Worm (Caenorhabditis elegans): Measurements from ENCODE around the gene ins-12.
A peak's percentile ranks its signal among the peaks of the same experiment; 100 is the strongest.

Gene ins-12

DNA sequence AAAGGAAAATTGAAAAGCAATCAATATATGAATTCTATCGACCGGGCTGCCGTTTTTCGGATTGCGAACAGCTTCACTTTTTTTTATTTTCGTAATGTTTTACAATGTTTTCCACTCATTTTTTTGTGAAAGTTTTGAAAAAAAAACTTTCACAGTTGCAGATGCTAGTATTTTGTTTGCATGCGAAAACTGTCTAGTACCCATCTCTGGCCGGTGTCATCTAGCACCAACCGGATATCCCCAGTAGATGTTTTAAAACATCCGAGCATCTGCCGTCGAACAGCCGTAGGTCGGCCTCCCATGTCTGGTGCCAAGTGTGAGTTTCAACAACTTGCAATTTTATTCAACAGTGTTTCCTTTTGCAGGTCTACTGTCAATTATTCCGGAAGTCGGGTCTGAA, 33.0 kb upstream of the ins-12 start, which contains the start of gene ZK177.12:
Gene ZK177.12, plus strand, starts transcription at position 301 of the 400 bp plus-strand sequence.
- TF ChIP-seq Y95B8A.8 (GFP tag; IDR thresholded peaks at IDR 0.05) (no peak), ekl-4 (GFP tag; IDR thresholded peaks at IDR 0.05) (no peak), chd-7 (tag; optimal IDR thresholded peaks at IDR 0.05) (no peak), xnd-1 (tag; optimal IDR thresholded peaks at IDR 0.05) (no peak), cebp-1 (GFP tag; IDR thresholded peaks at IDR 0.05) (no peak), cebp-1 (tag; optimal IDR thresholded peaks at IDR 0.05) (no peak), ztf-26 (tag; optimal IDR thresholded peaks at IDR 0.05) (no peak), mxl-1 (tag; optimal IDR thresholded peaks at IDR 0.05) (no peak), rec-8 (tag; optimal IDR thresholded peaks at IDR 0.05) (no peak), F23B12.7 (tag; optimal IDR thresholded peaks at IDR 0.05; ENCODE audit: insufficient read depth) (no peak), nhr-80 (tag; optimal IDR thresholded peaks at IDR 0.05) (no peak), bed-2 (GFP tag; IDR thresholded peaks at IDR 0.05) (no peak), attf-3 (GFP tag; conservative IDR thresholded peaks at IDR 0.05) (no peak), madf-8 (GFP tag; conservative IDR thresholded peaks at IDR 0.05) (no peak)

DNA sequence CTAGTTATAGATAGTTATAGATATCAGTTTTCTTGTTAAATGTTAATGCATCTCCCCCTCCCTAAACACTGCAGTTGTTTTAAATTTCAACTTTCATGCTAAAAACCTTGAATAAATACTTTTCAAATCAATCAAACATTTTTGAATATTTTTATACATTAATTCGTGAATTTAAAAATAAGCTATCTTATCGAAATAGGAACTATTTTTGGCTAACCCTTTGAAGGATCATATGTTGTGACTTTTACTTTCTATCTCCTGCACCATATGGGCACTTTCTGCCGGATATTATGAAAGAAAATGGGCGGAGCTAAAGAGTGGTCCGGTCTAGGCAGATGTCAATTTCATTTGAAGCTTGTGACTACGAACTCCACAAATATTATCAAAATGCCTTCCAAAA, 31.8 kb upstream of the ins-12 start, which contains the start of gene ZK177.11:
Gene ZK177.11, plus strand, starts transcription at position 301 of the 400 bp plus-strand sequence.
- TF ChIP-seq F33H1.4 (GFP tag; IDR thresholded peaks at IDR 0.05) = no peak
- no peak for TF ChIP-seq unc-130 (GFP tag; optimal IDR thresholded peaks at IDR 0.05)
- no peak for TF ChIP-seq die-1 (tag; optimal IDR thresholded peaks at IDR 0.05)

DNA sequence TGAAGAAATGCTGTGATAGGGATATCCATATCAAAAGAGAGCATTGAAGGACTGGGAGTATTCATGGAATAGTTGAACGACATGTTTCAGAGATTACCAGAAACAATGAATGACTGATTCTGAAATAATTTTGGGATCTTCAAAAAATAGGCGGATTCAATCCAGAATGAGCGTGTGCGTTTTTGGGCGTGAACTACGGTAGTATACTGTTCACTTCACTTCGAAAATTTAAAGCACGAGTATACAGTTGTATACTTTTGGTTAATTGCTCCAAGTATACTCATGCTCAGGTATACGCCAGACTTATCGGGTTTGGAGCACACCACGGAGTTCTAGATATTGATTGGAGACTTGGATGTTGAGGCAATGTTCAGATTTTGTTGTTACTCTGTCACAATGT, 29.1 kb upstream of the ins-12 start, which contains the start of gene tbx-35:
Gene tbx-35, minus strand, starts transcription at position 101 of the 400 bp plus-strand sequence.
- TF ChIP-seq let-607 (tag; optimal IDR thresholded peaks at IDR 0.05) (no peak), ceh-91 (GFP tag; IDR thresholded peaks at IDR 0.05) (no peak), attf-3 (GFP tag; conservative IDR thresholded peaks at IDR 0.05) (no peak), F57A8.1 (GFP tag; optimal IDR thresholded peaks at IDR 0.05) (no peak), bed-1 (GFP tag; IDR thresholded peaks at IDR 0.05) (no peak)

DNA sequence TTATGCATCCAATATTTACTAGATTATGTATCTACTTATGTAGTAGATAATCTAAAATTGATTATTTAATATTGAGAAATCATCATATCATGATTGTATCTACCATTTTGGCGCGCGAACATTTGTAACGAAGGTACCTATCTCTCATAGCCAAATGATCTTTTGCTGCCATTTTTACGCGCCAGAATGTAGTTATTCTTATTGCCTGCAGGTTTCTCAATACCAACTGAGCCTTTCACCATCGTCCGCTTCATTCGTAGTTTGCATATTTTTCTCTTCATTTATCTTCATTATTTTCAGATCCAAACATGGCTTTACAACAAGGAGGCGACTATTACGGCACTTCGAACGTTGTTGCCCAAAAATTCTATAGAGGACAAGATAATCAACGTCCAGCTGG, 26.6 kb upstream of the ins-12 start, which contains the start of gene ZK177.1:
Gene ZK177.1, plus strand, starts transcription at position 301 of the 400 bp plus-strand sequence.
- TF ChIP-seq let-526 (GFP tag; IDR thresholded peaks at IDR 0.05) (no peak), efl-1 (GFP tag; optimal IDR thresholded peaks at IDR 0.05) (peak; percentile 13)

DNA sequence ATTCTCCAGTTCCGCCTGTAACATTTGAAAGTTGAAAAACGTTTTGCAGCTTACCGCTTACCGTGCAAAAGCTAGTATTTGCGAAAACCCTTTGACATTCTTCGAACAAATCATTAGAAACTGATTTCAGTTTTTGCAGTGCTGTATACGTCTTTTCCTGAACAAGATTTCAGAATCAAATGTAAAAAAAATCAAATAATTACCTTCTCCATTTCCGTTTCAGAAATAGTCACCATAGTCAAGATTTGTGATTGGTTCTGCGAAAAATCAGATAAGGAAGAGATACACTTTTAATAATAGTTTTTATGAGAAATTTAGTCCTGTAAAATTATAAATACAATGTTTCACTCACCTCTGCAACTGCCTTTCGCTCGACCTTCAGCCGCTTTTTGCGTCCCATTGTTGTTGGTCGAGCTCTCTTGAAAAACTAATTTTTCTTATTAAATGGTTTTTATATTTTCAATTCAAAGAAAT, 22.5 kb upstream of the ins-12 start, which contains the start of gene C17C3.9:
Gene C17C3.9, minus strand, starts transcription at position 424 of the 474 bp plus-strand sequence.
- TF ChIP-seq mel-28 (tag; optimal IDR thresholded peaks at IDR 0.05; ENCODE audit: borderline replicate concordance) (no peak), rpc-1 (optimal IDR thresholded peaks at IDR 0.05) (no peak), rpc-1 (tag; optimal IDR thresholded peaks at IDR 0.05) (no peak), Y53F4B.3 (GFP tag; IDR thresholded peaks at IDR 0.05) (no peak), Y53G8AR.9 (GFP tag; conservative IDR thresholded peaks at IDR 0.05) (no peak), zfh-2 (GFP tag; conservative IDR thresholded peaks at IDR 0.05) (no peak), ztf-25 (GFP tag; IDR thresholded peaks at IDR 0.05) (no peak), rec-8 (tag; optimal IDR thresholded peaks at IDR 0.05) (no peak), lag-1 (GFP tag; IDR thresholded peaks at IDR 0.05) (no peak), lin-40 (tag; optimal IDR thresholded peaks at IDR 0.05) (no peak), madf-6 (GFP tag; IDR thresholded peaks at IDR 0.05) (no peak), lsy-27 (tag; optimal IDR thresholded peaks at IDR 0.05; ENCODE audit: borderline replicate concordance, insufficient read depth) (no peak), tlf-1 (GFP tag; optimal IDR thresholded peaks at IDR 0.05) (no peak), pha-4 (tag; optimal IDR thresholded peaks at IDR 0.05) (no peak), madf-3 (GFP tag; IDR thresholded peaks at IDR 0.05) (no peak), hlh-12 (tag; optimal IDR thresholded peaks at IDR 0.05) (no peak), fkh-3 (tag; optimal IDR thresholded peaks at IDR 0.05) (no peak), ceh-40 (GFP tag; IDR thresholded peaks at IDR 0.05) (no peak), aptf-3 (GFP tag; IDR thresholded peaks at IDR 0.05) (no peak), F33H1.4 (GFP tag; IDR thresholded peaks at IDR 0.05) (no peak), attf-5 (GFP tag; optimal IDR thresholded peaks at IDR 0.05) (no peak)

Measured in whole organism, young adult.